Worm (Caenorhabditis elegans) whole organism, L1 larva: ENCODE results near the gene fib-1.

Experiments used
- F16B12.6 ChIP-seq: fragments of 150-350 bp; optimal IDR thresholded peaks from 2 replicates; lab custom pipeline; 2014; ENCODE audit warnings: missing biosample characterization, missing genetic modification characterization
- aly-2 ChIP-seq: fragments of 150-350 bp; optimal IDR thresholded peaks from 2 replicates; lab custom pipeline; 2014; ENCODE audit warnings: missing biosample characterization, missing genetic modification characterization
- egl-27 ChIP-seq, 2 experiments: fragments of 150-350 bp in 1 of 2; sonication (generic microtip); optimal IDR thresholded peaks; 3 replicates each; lab custom pipeline; 2017 to 2018; ENCODE audit warnings: missing biosample characterization in 2 of 2, missing genetic modification characterization in 2 of 2, missing genetic modification reagents in 2 of 2
- fkh-10 ChIP-seq: sonication (generic microtip); optimal IDR thresholded peaks from 2 replicates; lab custom pipeline; 2017; ENCODE audit warnings: missing biosample characterization, missing genetic modification reagents, missing genetic modification characterization
- irx-1 ChIP-seq: sonication (generic microtip); optimal IDR thresholded peaks from 2 replicates; lab custom pipeline; 2016; ENCODE audit warnings: missing genetic modification characterization, missing compliant biosample characterization
- lin-35 ChIP-seq, 2 experiments: fragments of 150-350 bp; optimal IDR thresholded peaks; 2 replicates each; lab custom pipeline; 2014; ENCODE audit warnings: missing biosample characterization in 2 of 2, missing genetic modification characterization in 2 of 2, missing genetic modification reagents in 2 of 2
- lsy-2 ChIP-seq, 2 experiments: fragments of 150-350 bp; optimal IDR thresholded peaks; 2 replicates each; lab custom pipeline; 2014; ENCODE audit warnings: missing biosample characterization in 2 of 2, missing genetic modification characterization in 2 of 2
- mep-1 ChIP-seq: fragments of 150-350 bp; optimal IDR thresholded peaks from 2 replicates; lab custom pipeline; 2014; ENCODE audit warnings: missing biosample characterization, missing genetic modification characterization
- nhr-11 ChIP-seq: fragments of 150-350 bp; optimal IDR thresholded peaks from 2 replicates; lab custom pipeline; 2014; ENCODE audit warnings: missing biosample characterization, missing genetic modification characterization
- nhr-12 ChIP-seq: sonication (generic microtip); optimal IDR thresholded peaks from 2 replicates; lab custom pipeline; 2017; ENCODE audit warnings: missing biosample characterization, missing genetic modification characterization
- skn-1 ChIP-seq: fragments of 150-350 bp; optimal IDR thresholded peaks from 2 replicates; lab custom pipeline; 2014; ENCODE audit warnings: missing biosample characterization, missing genetic modification characterization
- snpc-4 ChIP-seq: fragments of 150-350 bp; optimal IDR thresholded peaks from 2 replicates; lab custom pipeline; 2014; ENCODE audit warnings: missing biosample characterization, missing genetic modification characterization

DNA sequence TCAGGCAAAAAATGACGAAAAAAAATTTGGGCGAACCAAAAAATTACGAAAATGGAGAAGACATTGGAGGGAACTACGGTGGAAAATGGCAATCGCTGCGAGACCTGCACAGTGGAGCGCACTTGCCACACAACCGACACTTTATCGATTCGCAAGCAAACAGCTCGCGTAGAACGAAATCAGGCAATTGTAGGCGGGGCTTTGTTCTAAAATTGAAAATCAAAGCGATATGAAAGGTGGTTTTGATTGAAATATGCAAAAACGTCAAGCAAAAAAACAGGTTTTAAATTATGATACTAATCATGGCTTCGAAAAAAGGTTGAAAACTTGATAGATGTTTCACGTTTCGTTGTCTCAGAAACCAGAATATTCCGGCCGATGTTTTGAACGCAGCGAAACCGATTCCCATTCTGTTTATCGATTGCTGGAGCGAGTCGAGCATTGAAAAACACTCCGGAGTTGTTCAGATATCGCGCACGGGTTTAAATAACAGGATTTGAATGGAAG is at the start of gene fib-1, which contains the start of gene mut-15:
- TF ChIP-seq lin-35 (GFP tag; optimal IDR thresholded peaks at IDR 0.05; lab: Kevin White, UChicago) (peak; percentile 90 to 92), snpc-4 (tag; lab: Kevin White, UChicago) (peak; percentile 85), mep-1 (tag; lab: Kevin White, UChicago) (peak; percentile 94), egl-27 (tag; optimal IDR thresholded peaks at IDR 0.05; lab: Kevin White, UChicago) (peak in 1 of 2 experiments; percentile 45), nhr-11 (tag; lab: Kevin White, UChicago) (peak; percentile 55), F16B12.6 (tag; lab: Kevin White, UChicago) (peak; percentile 57), aly-2 (tag; lab: Kevin White, UChicago) (peak; percentile 33), nhr-12 (no peak), fkh-10 (GFP tag; lab: Kevin White, UChicago) (peak; percentile 74), lsy-2 (tag; optimal IDR thresholded peaks at IDR 0.05; lab: Kevin White, UChicago) (peak; percentile 95 to 98), irx-1 (tag; lab: Kevin White, UChicago) (peak; percentile 85), skn-1 (tag; lab: Kevin White, UChicago) (peak; percentile 90)
